Worm (Caenorhabditis elegans) whole organism, L1 larva: ENCODE data around the gene cdc-50.B.

ENCODE experiments used
- C04F5.9 ChIP-seq: sonication (generic microtip); optimal IDR thresholded peaks from 2 replicates; lab custom pipeline; 2016; ENCODE audit warnings: missing genetic modification characterization, missing compliant biosample characterization
- aly-2 ChIP-seq: fragments of 150-350 bp; optimal IDR thresholded peaks from 2 replicates; lab custom pipeline; 2014; ENCODE audit warnings: missing biosample characterization, missing genetic modification characterization
- dpl-1 ChIP-seq, 3 experiments: fragments of 150-350 bp in 2 of 3; sonication (generic microtip) in 1 of 3; optimal IDR thresholded peaks; 2 replicates each; lab custom pipeline; 2014 to 2017; ENCODE audit warnings: missing biosample characterization in 3 of 3, missing genetic modification characterization in 3 of 3, missing genetic modification reagents in 3 of 3
- fkh-10 ChIP-seq: sonication (generic microtip); optimal IDR thresholded peaks from 2 replicates; lab custom pipeline; 2017; ENCODE audit warnings: missing biosample characterization, missing genetic modification reagents, missing genetic modification characterization
- irx-1 ChIP-seq: sonication (generic microtip); optimal IDR thresholded peaks from 2 replicates; lab custom pipeline; 2016; ENCODE audit warnings: missing genetic modification characterization, missing compliant biosample characterization
- mab-9 ChIP-seq: fragments of 200-800 bp; sonication (Bioruptor generic); IDR thresholded peaks from 2 replicates; pipeline ENCODE4 v1.3.6; 2022; ENCODE audit warnings: missing genetic modification reagents, missing genetic modification characterization, missing compliant biosample characterization
- mdl-1 ChIP-seq, 2 experiments: fragments of 150-350 bp; optimal IDR thresholded peaks; 2 replicates each; lab custom pipeline; 2014 to 2017; ENCODE audit warnings: missing biosample characterization in 2 of 2, missing genetic modification characterization in 2 of 2, inconsistent platforms in 1 of 2
- nhr-12 ChIP-seq: sonication (generic microtip); optimal IDR thresholded peaks from 2 replicates; lab custom pipeline; 2017; ENCODE audit warnings: missing biosample characterization, missing genetic modification characterization
- nhr-19 ChIP-seq: fragments of 200-800 bp; sonication (Bioruptor generic); conservative IDR thresholded peaks from 2 replicates; pipeline ENCODE4 v1.3.6; 2022; ENCODE audit warnings: missing genetic modification characterization, missing compliant biosample characterization
- pqm-1 ChIP-seq: sonication (generic microtip); optimal IDR thresholded peaks from 3 replicates; lab custom pipeline; 2017; ENCODE audit warnings: missing biosample characterization, missing genetic modification characterization
- unc-30 ChIP-seq: sonication (generic microtip); optimal IDR thresholded peaks from 2 replicates; lab custom pipeline; 2017; ENCODE audit warnings: missing biosample characterization, missing genetic modification characterization
- unc-62 ChIP-seq: fragments of 150-350 bp; optimal IDR thresholded peaks from 2 replicates; lab custom pipeline; 2014; ENCODE audit warnings: missing biosample characterization, missing genetic modification reagents, missing genetic modification characterization
- ztf-4 ChIP-seq: fragments of 150-350 bp; optimal IDR thresholded peaks from 2 replicates; lab custom pipeline; 2014; ENCODE audit warnings: missing biosample characterization, missing genetic modification characterization

DNA sequence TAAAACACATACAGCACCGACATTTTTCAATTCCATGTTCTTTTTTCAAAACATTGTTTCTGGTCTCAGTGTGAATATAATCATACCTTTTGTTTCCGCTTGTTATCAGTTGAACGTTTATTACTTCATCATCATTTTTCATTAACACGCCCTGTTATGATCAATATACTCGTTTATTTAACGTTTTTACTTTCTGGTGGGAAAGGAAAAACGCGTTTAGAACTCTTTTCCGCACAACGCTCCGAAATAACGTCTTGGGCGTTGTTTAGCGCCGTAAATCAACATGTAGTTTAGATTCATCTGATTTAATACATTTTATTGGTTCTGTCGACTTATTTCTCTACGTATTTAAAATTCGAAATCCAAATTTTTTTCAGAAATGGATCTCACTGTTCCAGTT, 39.3 kb upstream of the cdc-50.B start, which contains the start of gene pgm-3:
- TF ChIP-seq unc-30 (no peak), ztf-4 (tag; lab: Kevin White, UChicago) (no peak), nhr-19 (GFP tag; lab: Robert Waterston, UW) (no peak), aly-2 (tag; lab: Kevin White, UChicago) (no peak), fkh-10 (GFP tag; lab: Kevin White, UChicago) (no peak), nhr-12 (tag; lab: Kevin White, UChicago) (no peak), mdl-1 (tag; optimal IDR thresholded peaks at IDR 0.05; lab: Kevin White, UChicago) (no peak), C04F5.9 (tag; lab: Kevin White, UChicago) (no peak), dpl-1 (GFP tag; optimal IDR thresholded peaks at IDR 0.05; lab: Kevin White, UChicago) (peak in 1 of 3 experiments; percentile 1), unc-62 (GFP tag; lab: Kevin White, UChicago) (no peak), irx-1 (tag; lab: Kevin White, UChicago) (no peak), pqm-1 (tag; lab: Kevin White, UChicago) (no peak), mab-9 (GFP tag; lab: Robert Waterston, UW) (no peak)
